Worm (Caenorhabditis elegans) whole organism, L1 larva: ENCODE data around the gene meg-2.

Source experiments
- alr-1 ChIP-seq: fragments of 200-800 bp; sonication (Bioruptor generic); optimal IDR thresholded peaks from 2 replicates; lab custom pipeline; 2018; ENCODE audit warnings: borderline replicate concordance, mild to moderate bottlenecking, missing genetic modification characterization, missing compliant biosample characterization
- isw-1 ChIP-seq: fragments of 200-800 bp; sonication (Bioruptor generic); IDR thresholded peaks from 2 replicates; pipeline ENCODE4 v1.3.6; 2022; ENCODE audit warnings: missing genetic modification characterization, missing compliant biosample characterization

DNA sequence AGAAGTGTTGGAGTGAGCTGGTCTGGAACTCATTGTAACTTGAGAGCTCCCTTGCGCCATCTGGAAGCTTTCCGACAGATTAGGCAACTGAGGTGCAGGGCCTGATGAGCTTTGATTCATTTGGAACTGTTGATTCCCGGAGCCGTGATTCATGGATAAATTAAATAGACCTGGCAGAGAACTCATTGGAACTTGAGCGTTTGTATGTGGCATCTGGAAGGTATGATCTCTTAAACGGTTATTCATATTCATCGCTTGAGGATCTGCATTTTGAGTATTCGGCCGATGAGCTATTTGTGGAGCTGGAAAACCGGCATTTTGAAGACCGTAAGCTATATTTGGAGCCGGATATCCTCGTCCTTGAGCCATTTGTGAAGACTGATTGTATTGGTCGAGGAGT is 2.6 kb upstream of the meg-2 start:
- TF ChIP-seq alr-1 (tag; lab: Kevin White, UChicago) (no peak), isw-1 (GFP tag; lab: Robert Waterston, UW) (no peak)
